Worm (Caenorhabditis elegans): Measurements from ENCODE around the gene Y17G9B.8.
"Not testable (repeated sequence)": the region's sequence is repeated elsewhere in the genome, so short reads cannot be mapped to it uniquely, and the experiment has no call there.

The Y17G9B.8 gene

ce11 chrIV:4764422-4764821, 5.8 kb upstream of the Y17G9B.8 start, which contains the start of gene npp-26:
TSS of gene npp-26 (plus strand) at chrIV:4764722.
- TF ChIP-seq hsf-1 (GFP tag; IDR thresholded peaks at IDR 0.05) (no peak), dox-1 (GFP tag; IDR thresholded peaks at IDR 0.05) (no peak), madf-10 (tag; optimal IDR thresholded peaks at IDR 0.05) (no peak), zim-3 (tag; optimal IDR thresholded peaks at IDR 0.05) (no peak), hmg-1.2 (GFP tag; IDR thresholded peaks at IDR 0.05) (no peak), attf-6 (GFP tag; IDR thresholded peaks at IDR 0.05) (no peak), nhr-27 (tag; optimal IDR thresholded peaks at IDR 0.05) (no peak)

ce11 chrIV:4763844-4764243, 5.2 kb upstream of the Y17G9B.8 start, which contains the start of gene Y17G9B.2:
TSS of gene Y17G9B.2 (plus strand) at chrIV:4764144.
- TF ChIP-seq bed-1 (GFP tag; IDR thresholded peaks at IDR 0.05) (no peak), nhr-27 (tag; optimal IDR thresholded peaks at IDR 0.05) (no peak), K12H6.12 (tag; optimal IDR thresholded peaks at IDR 0.05) (no peak), F33H1.4 (GFP tag; IDR thresholded peaks at IDR 0.05) (no peak), aptf-2 (GFP tag; conservative IDR thresholded peaks at IDR 0.05) (no peak), dpl-1 (GFP tag; optimal IDR thresholded peaks at IDR 0.05) (no peak), let-607 (tag; optimal IDR thresholded peaks at IDR 0.05) (no peak), B0035.1 (tag; optimal IDR thresholded peaks at IDR 0.05) (no peak), lin-54 (GFP tag; optimal IDR thresholded peaks at IDR 0.05) (no peak), aptf-3 (GFP tag; IDR thresholded peaks at IDR 0.05) (no peak)

ce11 chrIV:4762990-4763545, 4.4 kb upstream of the Y17G9B.8 start:
- not testable (repeated sequence) for TF ChIP-seq snpc-4 (GFP tag; optimal IDR thresholded peaks at IDR 0.05)
- peak in 1 of 4 experiments; percentile 39 for TF ChIP-seq snpc-4 (tag; optimal IDR thresholded peaks at IDR 0.05)
- TF ChIP-seq madf-6 (GFP tag; IDR thresholded peaks at IDR 0.05) = peak; percentile 75
- TF ChIP-seq lsl-1 (GFP tag; optimal IDR thresholded peaks at IDR 0.05) = peak; percentile 52
- peak; percentile 17 for TF ChIP-seq xnd-1 (tag; optimal IDR thresholded peaks at IDR 0.05)
- TF ChIP-seq hmg-1.2 (GFP tag; IDR thresholded peaks at IDR 0.05) = peak; percentile 26; the same call in 1 of the 2 replicates
- peak; percentile 70 for TF ChIP-seq mcd-1 (GFP tag; IDR thresholded peaks at IDR 0.05)
- peak; percentile 49 for TF ChIP-seq F33H1.4 (GFP tag; IDR thresholded peaks at IDR 0.05)

- TF ChIP-seq madf-3 (GFP tag; IDR thresholded peaks at IDR 0.05) (0 out of 2 replicates have a peak, but pooled peaks have one; percentile 31), ekl-4 (GFP tag; IDR thresholded peaks at IDR 0.05) (peak; percentile 75), F55B11.4 (tag; optimal IDR thresholded peaks at IDR 0.05; ENCODE audit: borderline replicate concordance, insufficient read depth) (no peak), pbrm-1 (GFP tag; IDR thresholded peaks at IDR 0.05) (peak; percentile 44; the same call in 1 of the 2 replicates), tlf-1 (GFP tag; optimal IDR thresholded peaks at IDR 0.05) (peak; percentile 54), snpc-1.1 (tag; optimal IDR thresholded peaks at IDR 0.05; ENCODE audit: insufficient read depth) (peak; percentile 46), lsl-1 (GFP tag; optimal IDR thresholded peaks at IDR 0.05) (peak; percentile 94), madf-10 (tag; optimal IDR thresholded peaks at IDR 0.05) (no peak), Y53G8AR.9 (GFP tag; conservative IDR thresholded peaks at IDR 0.05) (no peak; the same call in 1 of the 2 replicates), hsf-1 (GFP tag; IDR thresholded peaks at IDR 0.05) (peak; percentile 99), xnd-1 (tag; optimal IDR thresholded peaks at IDR 0.05) (peak; percentile 86), D2030.7 (GFP tag; IDR thresholded peaks at IDR 0.05) (peak; percentile 82), madf-8 (GFP tag; conservative IDR thresholded peaks at IDR 0.05) (peak; percentile 87), lsy-27 (tag; optimal IDR thresholded peaks at IDR 0.05; ENCODE audit: borderline replicate concordance, insufficient read depth) (no peak), madf-6 (GFP tag; IDR thresholded peaks at IDR 0.05) (peak; percentile 96), attf-6 (GFP tag; IDR thresholded peaks at IDR 0.05) (peak; percentile 44; the same call in 1 of the 2 replicates), Y53F4B.3 (GFP tag; IDR thresholded peaks at IDR 0.05) (no peak), lin-54 (GFP tag; optimal IDR thresholded peaks at IDR 0.05) (peak; percentile 85), aptf-2 (GFP tag; conservative IDR thresholded peaks at IDR 0.05) (no peak), efl-1 (GFP tag; optimal IDR thresholded peaks at IDR 0.05) (peak; percentile 32), tbp1 (GFP tag; optimal IDR thresholded peaks at IDR 0.05) (peak; percentile 37), snpc-1.3 (tag; optimal IDR thresholded peaks at IDR 0.05; ENCODE audit: insufficient read depth) (peak; percentile 52), F33H1.4 (GFP tag; IDR thresholded peaks at IDR 0.05) (peak; percentile 97), T07F8.4 (tag; optimal IDR thresholded peaks at IDR 0.05) (no peak), mcd-1 (GFP tag; IDR thresholded peaks at IDR 0.05) (peak; percentile 67; the same call in 1 of the 2 replicates), snpc-4 (GFP tag; optimal IDR thresholded peaks at IDR 0.05) (peak; percentile 37), snpc-4 (tag; optimal IDR thresholded peaks at IDR 0.05) (peak; percentile 8 to 80 (median 58))
These were observed 1.9 kb upstream of the Y17G9B.8 start, which contains the start of the genes memi-1 and cyp-31A3 for ce11 chrIV:4760378-4761084. TSS of gene memi-1 (minus strand) at chrIV:4760428. TSS of gene cyp-31A3 (plus strand) at chrIV:4761049.

All from whole organism, young adult.